Fruit fly (Drosophila melanogaster) whole organism, prepupa: Measurements from ENCODE around the gene CG13884.
A peak's percentile ranks its signal among the peaks of the same experiment; 100 is the strongest.

Source experiments
- Blimp-1 ChIP-seq: fragments of 200-800 bp; sonication (Bioruptor generic); optimal IDR thresholded peaks from 3 replicates; lab custom pipeline; 2017; ENCODE audit warnings: missing biosample characterization, missing genetic modification characterization, mild to moderate bottlenecking, moderate library complexity, missing genetic modification reagents
- CG10669 ChIP-seq: fragments of 200-800 bp; sonication (Bioruptor generic); optimal IDR thresholded peaks from 3 replicates; lab custom pipeline; 2018; ENCODE audit warnings: missing biosample characterization, mild to moderate bottlenecking, missing genetic modification characterization, moderate library complexity
- CG11294 ChIP-seq: fragments of 200-800 bp; sonication (Bioruptor generic); IDR thresholded peaks from 2 replicates; pipeline ENCODE4 v1.3.6; 2022; ENCODE audit warnings: missing biosample characterization, missing genetic modification characterization
- CG15336 ChIP-seq: fragments of 200-800 bp; sonication (Bioruptor generic); IDR thresholded peaks from 2 replicates; pipeline ENCODE4 v1.3.6; 2022; ENCODE audit warnings: missing biosample characterization, missing genetic modification characterization
- CG1621 ChIP-seq: fragments of 200-800 bp; sonication (Bioruptor generic); optimal IDR thresholded peaks from 3 replicates; lab custom pipeline; 2018; ENCODE audit warnings: missing biosample characterization, mild to moderate bottlenecking, missing genetic modification characterization
- CG16779 ChIP-seq: fragments of 200-800 bp; sonication (Bioruptor generic); optimal IDR thresholded peaks from 3 replicates; lab custom pipeline; 2017; ENCODE audit warnings: missing biosample characterization, mild to moderate bottlenecking, missing genetic modification characterization
- CG3032 ChIP-seq: fragments of 200-800 bp; optimal IDR thresholded peaks from 2 replicates; lab custom pipeline; 2019; ENCODE audit warnings: missing biosample characterization, mild to moderate bottlenecking, missing genetic modification characterization, moderate library complexity
- CG31627 ChIP-seq: fragments of 200-800 bp; sonication (Bioruptor generic); optimal IDR thresholded peaks from 3 replicates; lab custom pipeline; 2016; ENCODE audit warnings: missing biosample characterization, missing genetic modification characterization
- CG34406 ChIP-seq: fragments of 200-800 bp; sonication (Bioruptor generic); optimal IDR thresholded peaks from 3 replicates; lab custom pipeline; 2016; ENCODE audit warnings: missing biosample characterization, missing genetic modification characterization
- CG3919 ChIP-seq: fragments of 200-800 bp; sonication (Bioruptor generic); optimal IDR thresholded peaks from 3 replicates; lab custom pipeline; 2016; ENCODE audit warnings: missing biosample characterization, missing genetic modification characterization
- CG4318 ChIP-seq: fragments of 200-800 bp; sonication (Bioruptor generic); optimal IDR thresholded peaks from 3 replicates; lab custom pipeline; 2017; ENCODE audit warnings: missing biosample characterization, mild to moderate bottlenecking, missing genetic modification characterization
- CG6163 ChIP-seq: fragments of 200-800 bp; sonication (Bioruptor generic); IDR thresholded peaks from 3 replicates; pipeline ENCODE4 v1.3.6; 2022; ENCODE audit warnings: missing biosample characterization, missing genetic modification characterization
- CG6792 ChIP-seq: fragments of 200-800 bp; sonication (Bioruptor generic); optimal IDR thresholded peaks from 3 replicates; lab custom pipeline; 2016; ENCODE audit warnings: missing biosample characterization, missing genetic modification characterization
- CG6808 ChIP-seq: fragments of 200-800 bp; sonication (Bioruptor generic); optimal IDR thresholded peaks from 3 replicates; lab custom pipeline; 2017; ENCODE audit warnings: missing biosample characterization, missing genetic modification characterization, mild to moderate bottlenecking, moderate library complexity, missing genetic modification reagents
- CG6854 ChIP-seq: fragments of 200-800 bp; sonication (Bioruptor generic); optimal IDR thresholded peaks from 2 replicates; lab custom pipeline; 2017; ENCODE audit warnings: missing biosample characterization, mild to moderate bottlenecking, missing genetic modification characterization
- CG8319 ChIP-seq: fragments of 200-800 bp; sonication (Bioruptor generic); optimal IDR thresholded peaks from 3 replicates; lab custom pipeline; 2016; ENCODE audit warnings: missing biosample characterization, missing genetic modification characterization
- CG8632 ChIP-seq: fragments of 200-800 bp; sonication (Bioruptor generic); optimal IDR thresholded peaks from 3 replicates; lab custom pipeline; 2016; ENCODE audit warnings: missing biosample characterization, missing genetic modification characterization
- CG9139 ChIP-seq: fragments of 200-800 bp; sonication (Bioruptor generic); optimal IDR thresholded peaks from 3 replicates; lab custom pipeline; 2017; ENCODE audit warnings: missing biosample characterization, mild to moderate bottlenecking, missing genetic modification characterization
- Eip75B ChIP-seq: fragments of 200-800 bp; sonication (Bioruptor generic); optimal IDR thresholded peaks from 3 replicates; lab custom pipeline; 2016; ENCODE audit warnings: missing biosample characterization, missing genetic modification characterization
- Eip78C ChIP-seq: fragments of 200-800 bp; sonication (Bioruptor generic); peaks from one replicate; lab custom pipeline; 2016; ENCODE audit warnings: missing biosample characterization, missing genetic modification characterization
- Eip93F ChIP-seq: fragments of 200-800 bp; sonication (Bioruptor generic); optimal IDR thresholded peaks from 2 replicates; lab custom pipeline; 2016; ENCODE audit warnings: missing biosample characterization, mild to moderate bottlenecking, missing genetic modification characterization
- Ets96B ChIP-seq: fragments of 200-800 bp; optimal IDR thresholded peaks from 2 replicates; lab custom pipeline; 2019; ENCODE audit warnings: missing biosample characterization, mild to moderate bottlenecking, missing genetic modification characterization, moderate library complexity
- Gug ChIP-seq: fragments of 200-800 bp; sonication (Bioruptor generic); IDR thresholded peaks from 2 replicates; pipeline ENCODE4 v1.3.6; 2022; ENCODE audit warnings: missing biosample characterization, missing genetic modification characterization
- Hr4 ChIP-seq: fragments of 200-800 bp; sonication (Bioruptor generic); optimal IDR thresholded peaks from 3 replicates; lab custom pipeline; 2016; ENCODE audit warnings: missing biosample characterization, missing genetic modification characterization
- Lpt ChIP-seq: fragments of 200-800 bp; sonication (Bioruptor generic); optimal IDR thresholded peaks from 3 replicates; lab custom pipeline; 2016; ENCODE audit warnings: missing biosample characterization, missing genetic modification characterization
- Met ChIP-seq: fragments of 200-800 bp; sonication (Bioruptor generic); optimal IDR thresholded peaks from 3 replicates; lab custom pipeline; 2016; ENCODE audit warnings: missing biosample characterization, missing genetic modification characterization
- OdsH ChIP-seq: fragments of 200-800 bp; sonication (Bioruptor generic); optimal IDR thresholded peaks from 3 replicates; lab custom pipeline; 2016; ENCODE audit warnings: missing biosample characterization, missing genetic modification characterization
- Sox102F ChIP-seq: fragments of 200-800 bp; sonication (Bioruptor generic); optimal IDR thresholded peaks from 2 replicates; lab custom pipeline; 2016; ENCODE audit warnings: missing biosample characterization, mild to moderate bottlenecking, missing genetic modification characterization
- Sox14 ChIP-seq: fragments of 200-800 bp; sonication (Bioruptor generic); optimal IDR thresholded peaks from 3 replicates; lab custom pipeline; 2016; ENCODE audit warnings: missing biosample characterization, missing genetic modification characterization
- Sox15 ChIP-seq: fragments of 200-800 bp; sonication (Bioruptor generic); optimal IDR thresholded peaks from 3 replicates; lab custom pipeline; 2016; ENCODE audit warnings: missing biosample characterization, missing genetic modification characterization
- achi ChIP-seq: fragments of 200-800 bp; sonication (Bioruptor generic); optimal IDR thresholded peaks from 3 replicates; lab custom pipeline; 2016; ENCODE audit warnings: missing biosample characterization, missing genetic modification characterization
- acj6 ChIP-seq: fragments of 200-800 bp; sonication (Bioruptor generic); optimal IDR thresholded peaks from 3 replicates; lab custom pipeline; 2016; ENCODE audit warnings: missing biosample characterization, missing genetic modification characterization
- dac ChIP-seq: fragments of 200-800 bp; sonication (Bioruptor generic); optimal IDR thresholded peaks from 2 replicates; lab custom pipeline; 2017; ENCODE audit warnings: missing biosample characterization, mild to moderate bottlenecking, missing genetic modification characterization
- esn ChIP-seq: fragments of 200-800 bp; sonication (Bioruptor generic); optimal IDR thresholded peaks from 2 replicates; lab custom pipeline; 2016; ENCODE audit warnings: missing biosample characterization, mild to moderate bottlenecking, missing genetic modification characterization, moderate library complexity
- fd59A ChIP-seq: fragments of 200-800 bp; sonication (Bioruptor generic); optimal IDR thresholded peaks from 2 replicates; lab custom pipeline; 2017; ENCODE audit warnings: missing biosample characterization, mild to moderate bottlenecking, missing genetic modification characterization, missing genetic modification reagents
- fkh ChIP-seq: fragments of 200-800 bp; sonication (Bioruptor generic); optimal IDR thresholded peaks from 3 replicates; lab custom pipeline; 2017; ENCODE audit warnings: missing biosample characterization, mild to moderate bottlenecking, missing genetic modification characterization, moderate library complexity
- lz ChIP-seq: fragments of 200-800 bp; sonication (Bioruptor generic); optimal IDR thresholded peaks from 3 replicates; lab custom pipeline; 2016; ENCODE audit warnings: missing biosample characterization, missing genetic modification characterization
- net ChIP-seq: fragments of 200-800 bp; sonication (Bioruptor generic); optimal IDR thresholded peaks from 3 replicates; lab custom pipeline; 2016; ENCODE audit warnings: missing biosample characterization, missing genetic modification characterization
- salr ChIP-seq, 2 experiments: fragments of 200-800 bp; sonication (Bioruptor generic); optimal IDR thresholded peaks; 3 replicates each; lab custom pipeline; 2016 to 2018; ENCODE audit warnings: missing biosample characterization in 2 of 2, missing genetic modification characterization in 2 of 2, mild to moderate bottlenecking in 1 of 2
- spab ChIP-seq: fragments of 200-800 bp; sonication (Bioruptor generic); optimal IDR thresholded peaks from 2 replicates; lab custom pipeline; 2017; ENCODE audit warnings: missing biosample characterization, mild to moderate bottlenecking, missing genetic modification characterization, missing genetic modification reagents
- svp ChIP-seq: fragments of 200-800 bp; sonication (Bioruptor generic); peaks from one replicate; lab custom pipeline; 2016; ENCODE audit warnings: missing biosample characterization, missing genetic modification characterization
- topi ChIP-seq: fragments of 200-800 bp; sonication (Bioruptor generic); optimal IDR thresholded peaks from 3 replicates; lab custom pipeline; 2016; ENCODE audit warnings: missing biosample characterization, missing genetic modification characterization
- vri ChIP-seq: fragments of 200-800 bp; sonication (Bioruptor generic); optimal IDR thresholded peaks from 3 replicates; lab custom pipeline; 2016; ENCODE audit warnings: missing biosample characterization, mild to moderate bottlenecking, missing genetic modification characterization

Gene CG13884

DNA sequence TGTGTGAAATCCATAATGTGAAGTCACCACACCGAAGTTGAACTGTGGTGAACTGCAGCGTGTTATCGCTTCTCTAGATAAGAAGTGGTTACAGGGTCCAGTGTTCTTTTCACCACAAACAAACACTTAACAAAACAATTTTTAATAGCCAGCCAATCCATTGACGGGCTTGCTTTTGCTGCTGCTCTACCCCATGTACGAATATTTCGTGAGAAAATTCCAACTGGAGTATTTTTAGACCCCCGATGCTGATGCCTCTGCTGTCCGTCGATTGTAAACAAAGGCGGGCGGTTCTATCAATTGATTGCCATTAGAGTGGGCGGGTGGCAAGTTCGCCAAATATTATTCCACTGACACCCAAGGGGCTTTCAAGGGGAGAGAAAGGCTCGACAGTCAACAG is 27.2 kb downstream of the CG13884 start:
- TF ChIP-seq Eip75B (GFP tag; lab: Kevin White, UChicago) (no peak), CG6163 (GFP tag; lab: Robert Waterston, UW) (0 out of 3 replicates have a peak, but pooled peaks have one; percentile 13)

DNA sequence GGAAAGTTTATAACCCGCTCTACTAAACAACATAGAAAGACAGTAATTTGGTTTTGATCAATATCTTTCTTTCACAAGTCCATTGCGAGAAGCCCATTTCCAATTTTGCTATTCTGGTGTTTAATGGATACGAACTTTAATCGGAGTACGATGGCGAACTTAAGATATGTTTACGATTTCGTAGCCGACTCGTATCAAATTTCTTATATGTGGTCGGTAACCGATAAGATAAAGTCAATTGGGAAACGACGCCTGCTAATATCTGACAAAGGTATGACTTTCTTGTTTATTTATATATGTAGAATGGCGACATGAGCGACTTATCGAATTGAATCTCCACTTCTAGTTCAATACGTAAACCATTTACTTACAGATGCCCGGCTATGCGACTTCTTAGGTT is 28.1 kb downstream of the CG13884 start:
- TF ChIP-seq CG6808 (no peak), Eip93F (GFP tag; lab: Kevin White, UChicago) (peak; percentile 30)
- TF ChIP-seq, all 60 proteins: peak for 1

DNA sequence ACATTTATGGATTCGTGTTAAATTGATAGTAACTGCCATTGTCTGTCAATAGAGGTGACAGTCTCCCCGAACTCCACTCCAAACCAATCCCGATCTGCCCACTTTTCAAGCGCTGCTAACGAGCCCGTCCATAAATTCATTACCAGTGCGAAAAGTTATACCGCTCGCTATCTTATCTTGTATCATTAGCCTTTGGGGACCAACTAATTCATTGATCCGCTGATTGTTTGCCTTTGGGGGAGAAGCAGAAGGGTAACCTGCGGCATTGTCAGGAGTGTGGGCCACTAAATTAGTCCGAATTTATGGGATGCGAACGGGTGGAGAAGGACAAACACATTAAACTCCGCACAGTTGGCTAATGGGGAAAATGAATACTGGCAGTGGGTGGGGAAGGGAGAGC is 29.1 kb downstream of the CG13884 start:
- TF ChIP-seq CG3032 (tag; lab: Kevin White, UChicago) (no peak), fkh (GFP tag; lab: Kevin White, UChicago) (no peak), CG11294 (no peak), net (no peak), CG6792 (GFP tag; lab: Kevin White, UChicago) (no peak), lz (GFP tag; lab: Kevin White, UChicago) (no peak), CG15336 (GFP tag; lab: Robert Waterston, UW) (no peak)

DNA sequence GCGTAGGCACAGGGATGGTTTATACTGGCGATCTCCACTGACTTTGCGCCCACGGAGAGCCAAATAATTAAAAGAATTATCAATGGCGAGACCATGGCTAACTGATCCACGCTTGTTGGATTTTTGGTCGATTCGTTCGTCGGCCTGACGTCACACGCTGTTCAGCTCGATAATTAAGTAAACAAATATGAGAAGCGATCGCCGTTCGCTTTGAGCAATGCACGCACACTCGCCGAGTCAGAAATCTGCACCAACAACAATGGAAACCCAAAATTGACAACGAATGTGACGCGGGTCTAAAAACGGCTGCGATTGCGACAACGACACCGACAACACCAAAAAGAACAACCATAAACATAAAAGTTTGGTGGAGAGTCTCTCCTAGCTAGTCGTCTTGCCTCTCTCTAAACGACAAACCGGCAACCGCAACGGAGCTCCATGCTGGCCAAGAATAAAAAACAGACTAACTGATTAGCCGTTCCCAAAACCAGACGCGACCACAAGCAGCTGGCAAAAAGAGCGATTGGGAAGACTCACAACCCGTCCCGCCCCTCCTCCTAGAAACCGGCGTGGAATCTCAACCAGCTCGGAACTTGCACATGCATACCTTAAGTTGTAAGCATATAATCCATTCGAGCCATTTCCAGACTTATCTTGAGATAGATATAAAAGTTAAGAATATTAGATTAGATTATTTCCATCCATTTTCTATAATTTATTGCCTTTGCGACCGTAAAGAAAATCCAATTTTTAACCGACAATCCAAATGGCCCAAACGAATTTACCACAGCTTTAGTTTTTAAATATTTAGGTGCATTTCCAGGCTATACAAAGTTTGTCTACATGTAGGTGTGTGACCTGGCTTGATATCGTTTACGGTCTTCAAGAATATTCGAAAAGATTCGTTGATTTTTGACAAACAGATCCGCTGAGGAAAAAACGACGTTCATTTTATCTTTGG is 34.1 kb downstream of the CG13884 start, which contains the start of gene mthl9:
mthl9 (minus strand) TSS at position 468 of the 961 bp plus-strand sequence.
- no peak for TF ChIP-seq CG3032 (tag; lab: Kevin White, UChicago)
- TF ChIP-seq esn: peak; percentile 23
- TF ChIP-seq dac (GFP tag; lab: Kevin White, UChicago): no peak
- TF ChIP-seq CG15336 (GFP tag; lab: Robert Waterston, UW): peak; percentile 39; the same call in 1 of the 2 replicates
- no peak for TF ChIP-seq OdsH
- TF ChIP-seq svp (GFP tag; lab: Kevin White, UChicago): no peak
- no peak for TF ChIP-seq CG16779 (tag; lab: Kevin White, UChicago)
- TF ChIP-seq CG4318 (GFP tag; lab: Kevin White, UChicago): no peak
- no peak for TF ChIP-seq Blimp-1 (GFP tag; lab: Kevin White, UChicago)
- TF ChIP-seq CG6854 (GFP tag; lab: Kevin White, UChicago): peak; percentile 56
- TF ChIP-seq vri (GFP tag; lab: Kevin White, UChicago): no peak
- TF ChIP-seq CG8632 (GFP tag; lab: Kevin White, UChicago): no peak
- TF ChIP-seq Eip78C (GFP tag; lab: Kevin White, UChicago): peak; percentile 21
- TF ChIP-seq spab: no peak
- no peak for TF ChIP-seq fd59A (GFP tag; lab: Kevin White, UChicago)
- TF ChIP-seq achi: no peak
- no peak for TF ChIP-seq CG9139 (GFP tag; lab: Kevin White, UChicago)
- no peak for TF ChIP-seq Ets96B
- no peak for TF ChIP-seq Met (GFP tag; lab: Kevin White, UChicago)
- no peak for TF ChIP-seq Hr4 (GFP tag; lab: Kevin White, UChicago)
- no peak for TF ChIP-seq CG6163 (GFP tag; lab: Robert Waterston, UW)
- TF ChIP-seq topi: no peak
- no peak for TF ChIP-seq CG3919 (GFP tag; lab: Kevin White, UChicago)
- no peak for TF ChIP-seq CG1621 (tag; lab: Kevin White, UChicago)
- TF ChIP-seq CG34406 (GFP tag; lab: Kevin White, UChicago): no peak
- no peak for TF ChIP-seq CG8319 (GFP tag; lab: Kevin White, UChicago)
- no peak for TF ChIP-seq Sox14 (GFP tag; lab: Kevin White, UChicago)
- no peak for TF ChIP-seq CG11294
- peak; percentile 9 for TF ChIP-seq Lpt
- no peak for TF ChIP-seq CG31627
- no peak for TF ChIP-seq salr (GFP tag; optimal IDR thresholded peaks at IDR 0.05; lab: Kevin White, UChicago)
- TF ChIP-seq CG6808: no peak
- TF ChIP-seq fkh (GFP tag; lab: Kevin White, UChicago): no peak
- TF ChIP-seq CG6792 (GFP tag; lab: Kevin White, UChicago): no peak
- TF ChIP-seq Gug: no peak
- no peak for TF ChIP-seq Sox102F (GFP tag; lab: Kevin White, UChicago)
- TF ChIP-seq acj6 (GFP tag; lab: Kevin White, UChicago): no peak
- peak; percentile 82 for TF ChIP-seq CG10669 (GFP tag; lab: Kevin White, UChicago)
- no peak for TF ChIP-seq Sox15
- TF ChIP-seq, all 60 proteins: peak for 6
